Fruit fly (Drosophila melanogaster): Measurements from ENCODE around the gene Dcr-1.

The Dcr-1 gene

DNA sequence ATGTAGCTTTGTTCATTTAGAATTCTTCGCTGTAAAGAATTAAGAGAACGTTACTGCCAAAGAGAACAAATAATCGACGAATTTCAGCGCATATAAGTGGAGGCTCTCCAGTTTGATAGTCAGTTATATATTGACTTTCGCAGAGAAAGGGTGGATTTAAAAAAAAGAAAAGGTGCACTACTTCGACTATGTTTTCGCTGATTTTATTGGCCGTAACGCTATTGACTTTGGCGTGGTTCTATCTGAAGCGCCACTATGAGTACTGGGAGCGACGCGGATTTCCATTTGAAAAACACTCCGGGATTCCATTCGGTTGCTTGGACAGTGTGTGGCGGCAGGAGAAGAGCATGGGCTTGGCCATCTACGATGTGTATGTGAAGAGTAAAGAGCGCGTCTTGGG, 42.7 kb downstream of the Dcr-1 start, which contains the start of gene Cyp6d4:
TSS of gene Cyp6d4 (plus strand) at position 112 of the 400 bp plus-strand sequence.
- TF ChIP-seq Hr96 (GFP tag; optimal IDR thresholded peaks at IDR 0.05), result no peak
- TF ChIP-seq bab1 (GFP tag; optimal IDR thresholded peaks at IDR 0.05), result peak; percentile 11
- TF ChIP-seq CG14711 (tag; optimal IDR thresholded peaks at IDR 0.05), result no peak
- TF ChIP-seq Clk (GFP tag; optimal IDR thresholded peaks at IDR 0.05), result no peak
- TF ChIP-seq Mnt (GFP tag; optimal IDR thresholded peaks at IDR 0.05), result no peak
- TF ChIP-seq CG5204 (GFP tag; optimal IDR thresholded peaks at IDR 0.05), result no peak

DNA sequence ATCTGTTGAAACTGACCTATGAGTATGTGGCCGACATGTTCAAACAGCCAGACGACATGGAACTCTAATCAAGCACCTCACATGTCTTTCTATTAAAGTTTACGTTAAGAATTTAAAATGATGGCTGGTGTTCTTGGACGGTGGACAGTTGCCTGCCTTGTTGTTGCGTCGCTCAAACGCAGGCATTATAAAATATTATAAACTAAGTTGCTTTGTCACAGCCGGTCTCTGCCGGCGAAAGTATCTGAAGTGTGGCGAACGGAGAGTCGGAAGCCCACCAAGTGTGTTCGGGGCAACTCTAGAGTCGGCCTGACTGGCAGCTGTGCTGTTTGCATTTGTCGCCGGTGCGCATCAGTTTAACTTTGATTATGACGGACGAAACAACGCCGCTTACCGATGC, 46.2 kb downstream of the Dcr-1 start, which contains the start of gene cd:
TSS of gene cd (plus strand) at position 301 of the 400 bp plus-strand sequence.
- no peak for TF ChIP-seq cnc (optimal IDR thresholded peaks at IDR 0.05)
- no peak for TF ChIP-seq pad (GFP tag; optimal IDR thresholded peaks at IDR 0.05)
- TF ChIP-seq Crg-1 (GFP tag; optimal IDR thresholded peaks at IDR 0.05), result no peak
- no peak for TF ChIP-seq CG1620 (GFP tag; optimal IDR thresholded peaks at IDR 0.05)
- TF ChIP-seq CG7101 (tag; optimal IDR thresholded peaks at IDR 0.05), result no peak
- TF ChIP-seq kay (GFP tag; ENCODE audit: borderline replicate concordance), result no peak
- TF ChIP-seq CG12768 (GFP tag; optimal IDR thresholded peaks at IDR 0.05), result no peak
- no peak for TF ChIP-seq tj (GFP tag; optimal IDR thresholded peaks at IDR 0.05)
- no peak for TF ChIP-seq cic (GFP tag; optimal IDR thresholded peaks at IDR 0.05)

DNA sequence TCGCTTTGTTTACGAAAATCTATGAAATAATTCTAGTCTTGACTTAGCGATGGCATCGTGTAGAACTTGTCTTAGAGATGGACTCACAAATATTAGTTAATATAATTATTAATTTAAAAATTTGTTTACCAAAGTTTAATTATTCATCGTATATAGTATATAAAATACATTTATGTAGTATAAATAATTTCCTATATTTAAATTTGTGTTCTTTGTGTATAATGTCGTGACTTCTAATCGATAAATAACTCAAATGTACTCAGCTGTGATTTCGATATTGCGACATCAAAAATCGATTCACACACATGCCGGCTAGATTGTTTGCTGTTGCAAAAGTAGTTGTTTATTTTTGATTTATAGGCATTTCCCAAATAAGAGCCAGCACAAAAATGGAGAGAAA, 50.6 kb downstream of the Dcr-1 start, which contains the start of the genes wfs1 and Nup133:
TSS of gene wfs1 (minus strand) at position 70 of the 400 bp plus-strand sequence.
TSS of gene Nup133 (plus strand) at position 297 of the 400 bp plus-strand sequence.
- TF ChIP-seq CG1620 (GFP tag; optimal IDR thresholded peaks at IDR 0.05), result peak; percentile 8
- peak; percentile 51 for TF ChIP-seq CG12768 (GFP tag; optimal IDR thresholded peaks at IDR 0.05)
- no peak for TF ChIP-seq Clk (GFP tag; optimal IDR thresholded peaks at IDR 0.05)
- TF ChIP-seq CG14711 (tag; optimal IDR thresholded peaks at IDR 0.05), result peak; percentile 82
- peak; percentile 66 for TF ChIP-seq CG33017 (tag; optimal IDR thresholded peaks at IDR 0.05)
- TF ChIP-seq kay (GFP tag; ENCODE audit: borderline replicate concordance), result no peak
- peak; percentile 80 for TF ChIP-seq bab1 (GFP tag; optimal IDR thresholded peaks at IDR 0.05)
- peak; percentile 26 for TF ChIP-seq Crg-1 (GFP tag; optimal IDR thresholded peaks at IDR 0.05)
- TF ChIP-seq CG11617 (GFP tag; optimal IDR thresholded peaks at IDR 0.05), result peak; percentile 77
- TF ChIP-seq CG7045 (GFP tag; optimal IDR thresholded peaks at IDR 0.05), result peak; percentile 66
- TF ChIP-seq cnc (optimal IDR thresholded peaks at IDR 0.05), result no peak
- peak; percentile 28 for TF ChIP-seq toe (GFP tag; optimal IDR thresholded peaks at IDR 0.05)
- peak; percentile 12 for TF ChIP-seq ovo (GFP tag; optimal IDR thresholded peaks at IDR 0.05)
- TF ChIP-seq Hr96 (GFP tag; optimal IDR thresholded peaks at IDR 0.05), result no peak
- TF ChIP-seq tj (GFP tag; optimal IDR thresholded peaks at IDR 0.05), result peak; percentile 39
- TF ChIP-seq Mnt (GFP tag; optimal IDR thresholded peaks at IDR 0.05), result peak; percentile 17
- TF ChIP-seq cic (GFP tag; optimal IDR thresholded peaks at IDR 0.05), result no peak
- peak; percentile 51 for TF ChIP-seq pad (GFP tag; optimal IDR thresholded peaks at IDR 0.05)
- no peak for TF ChIP-seq CG5204 (GFP tag; optimal IDR thresholded peaks at IDR 0.05)
- peak; percentile 90 for TF ChIP-seq CG7101 (tag; optimal IDR thresholded peaks at IDR 0.05)

DNA sequence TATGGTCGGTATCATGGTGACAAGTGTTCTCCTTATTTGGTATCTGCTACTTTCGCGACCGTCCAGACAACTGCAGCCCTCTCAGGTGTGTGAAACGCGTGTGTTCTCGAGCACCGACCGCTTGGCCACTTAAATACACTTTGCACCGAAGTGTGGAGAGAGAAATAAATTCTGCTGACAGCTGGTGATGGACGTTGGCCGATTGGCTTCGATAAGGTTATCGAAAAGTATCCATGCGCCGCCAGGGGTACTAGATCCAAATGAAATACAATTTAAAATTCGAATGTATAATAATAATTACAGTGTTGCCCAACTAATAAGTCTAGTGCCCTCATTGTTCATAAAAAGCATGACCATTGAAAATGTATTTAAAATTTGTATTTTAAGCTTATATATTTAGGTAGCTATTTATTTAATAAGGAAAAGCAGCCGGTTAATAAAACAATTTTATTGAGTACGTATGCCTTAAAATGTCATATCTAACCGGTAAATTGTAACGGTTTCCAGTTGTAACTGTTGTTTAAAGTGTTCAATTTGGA, 54.5 kb downstream of the Dcr-1 start, which contains the start of the genes Gclm and CG17625:
TSS of gene Gclm (minus strand) at position 175 of the 539 bp plus-strand sequence.
TSS of gene CG17625 (plus strand) at position 514 of the 539 bp plus-strand sequence.
- no peak for TF ChIP-seq Clk (GFP tag; optimal IDR thresholded peaks at IDR 0.05)
- peak; percentile 38 for TF ChIP-seq CG7045 (GFP tag; optimal IDR thresholded peaks at IDR 0.05)
- peak; percentile 50 for TF ChIP-seq cic (GFP tag; optimal IDR thresholded peaks at IDR 0.05)
- TF ChIP-seq toe (GFP tag; optimal IDR thresholded peaks at IDR 0.05), result peak; percentile 59
- peak; percentile 28 for TF ChIP-seq ovo (GFP tag; optimal IDR thresholded peaks at IDR 0.05)
- TF ChIP-seq CG14711 (tag; optimal IDR thresholded peaks at IDR 0.05), result peak; percentile 49
- TF ChIP-seq Hr96 (GFP tag; optimal IDR thresholded peaks at IDR 0.05), result peak; percentile 55
- no peak for TF ChIP-seq Crg-1 (GFP tag; optimal IDR thresholded peaks at IDR 0.05)
- peak; percentile 38 for TF ChIP-seq CG1620 (GFP tag; optimal IDR thresholded peaks at IDR 0.05)
- peak; percentile 73 for TF ChIP-seq CG7101 (tag; optimal IDR thresholded peaks at IDR 0.05)
- peak; percentile 30 for TF ChIP-seq pad (GFP tag; optimal IDR thresholded peaks at IDR 0.05)
- peak; percentile 86 for TF ChIP-seq Mnt (GFP tag; optimal IDR thresholded peaks at IDR 0.05)
- peak; percentile 76 for TF ChIP-seq CG12768 (GFP tag; optimal IDR thresholded peaks at IDR 0.05)
- peak; percentile 52 for TF ChIP-seq CG5204 (GFP tag; optimal IDR thresholded peaks at IDR 0.05)
- peak; percentile 80 for TF ChIP-seq bab1 (GFP tag; optimal IDR thresholded peaks at IDR 0.05)
- peak; percentile 64 for TF ChIP-seq CG33017 (tag; optimal IDR thresholded peaks at IDR 0.05)
- peak; percentile 45 for TF ChIP-seq CG11617 (GFP tag; optimal IDR thresholded peaks at IDR 0.05)
- no peak for TF ChIP-seq kay (GFP tag; ENCODE audit: borderline replicate concordance)
- peak; percentile 46 for TF ChIP-seq tj (GFP tag; optimal IDR thresholded peaks at IDR 0.05)
- TF ChIP-seq cnc (optimal IDR thresholded peaks at IDR 0.05), result no peak

DNA sequence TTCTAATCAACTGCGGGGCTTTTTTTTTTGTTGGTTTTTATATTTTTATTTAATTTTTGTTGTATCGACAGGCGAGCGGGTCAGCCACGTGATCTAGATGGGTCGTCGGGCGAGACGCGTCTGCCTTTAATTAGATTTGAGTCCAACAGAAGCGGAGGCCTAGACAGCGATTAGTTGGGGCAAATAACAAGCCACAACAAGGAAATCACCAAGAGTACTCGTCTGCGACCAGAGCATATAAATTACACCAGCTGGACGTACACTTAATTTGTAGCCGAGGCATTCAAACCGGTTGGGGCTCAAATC, 56.0 kb downstream of the Dcr-1 start:
- TF ChIP-seq pad (GFP tag; optimal IDR thresholded peaks at IDR 0.05) (no peak), CG1620 (GFP tag; optimal IDR thresholded peaks at IDR 0.05) (no peak), kay (GFP tag; ENCODE audit: borderline replicate concordance) (no peak), tj (GFP tag; optimal IDR thresholded peaks at IDR 0.05) (no peak), bab1 (GFP tag; optimal IDR thresholded peaks at IDR 0.05) (no peak), CG7045 (GFP tag; optimal IDR thresholded peaks at IDR 0.05) (no peak), CG12768 (GFP tag; optimal IDR thresholded peaks at IDR 0.05) (no peak), CG11617 (GFP tag; optimal IDR thresholded peaks at IDR 0.05) (no peak)

Data from whole organism, adult.